Worm (Caenorhabditis elegans) whole organism, L4 larva: ENCODE data around the gene nas-31.

ENCODE experiments used
- D1046.2 ChIP-seq: fragments of 200-800 bp; sonication (Bioruptor generic); IDR thresholded peaks from 2 replicates; pipeline ENCODE4 v1.3.6; 2022; ENCODE audit warnings: missing genetic modification characterization, missing compliant biosample characterization
- F10B5.3 ChIP-seq: sonication (generic microtip); optimal IDR thresholded peaks from 2 replicates; lab custom pipeline; 2016; ENCODE audit warnings: mild to moderate bottlenecking, missing genetic modification characterization, missing compliant biosample characterization
- F44E2.7 ChIP-seq: fragments of 200-800 bp; sonication (Bioruptor generic); IDR thresholded peaks from 2 replicates; pipeline ENCODE4 v2.1.2; 2022; ENCODE audit warnings: missing genetic modification characterization, missing compliant biosample characterization
- T26A8.4 ChIP-seq: fragments of 200-800 bp; sonication (Bioruptor generic); IDR thresholded peaks from 2 replicates; pipeline ENCODE4 v1.3.6; 2022; ENCODE audit warnings: missing genetic modification characterization, missing compliant biosample characterization
- aly-2 ChIP-seq: sonication (generic microtip); optimal IDR thresholded peaks from 2 replicates; lab custom pipeline; 2018; ENCODE audit warnings: missing biosample characterization, missing genetic modification characterization
- ama-1 ChIP-seq: fragments of 150-350 bp; optimal IDR thresholded peaks from 2 replicates; lab custom pipeline; 2014; ENCODE audit warnings: inconsistent platforms, mixed read lengths
- ceh-28 ChIP-seq: fragments of 150-350 bp; optimal IDR thresholded peaks from 2 replicates; lab custom pipeline; 2014; ENCODE audit warnings: missing biosample characterization, missing genetic modification reagents, missing genetic modification characterization
- ces-1 ChIP-seq: fragments of 150-350 bp; sonication (generic microtip); optimal IDR thresholded peaks from 4 replicates; lab custom pipeline; 2014; ENCODE audit warnings: missing biosample characterization, missing genetic modification reagents, missing genetic modification characterization
- ctbp-1 ChIP-seq: fragments of 200-800 bp; sonication (Bioruptor generic); IDR thresholded peaks from 2 replicates; pipeline ENCODE4 v1.3.6; 2022; ENCODE audit warnings: missing genetic modification reagents, missing genetic modification characterization, missing compliant biosample characterization
- daf-12 ChIP-seq: fragments of 150-350 bp; optimal IDR thresholded peaks from 2 replicates; lab custom pipeline; 2014; ENCODE audit warnings: missing biosample characterization, missing genetic modification reagents, missing genetic modification characterization
- daf-16 ChIP-seq, 3 experiments: sonication (generic microtip); optimal IDR thresholded peaks; 2 replicates each; lab custom pipeline; 2016 to 2017; ENCODE audit warnings: missing genetic modification characterization in 3 of 3, missing genetic modification reagents in 3 of 3, mild to moderate bottlenecking in 2 of 3, missing compliant biosample characterization in 2 of 3, missing biosample characterization in 1 of 3, moderate library complexity in 1 of 3
- daf-8 ChIP-seq: fragments of 200-800 bp; sonication (Bioruptor generic); IDR thresholded peaks from 2 replicates; pipeline ENCODE4 v1.3.6; 2022; ENCODE audit warnings: missing genetic modification characterization, missing compliant biosample characterization
- dmd-6 ChIP-seq: fragments of 200-800 bp; sonication (Bioruptor generic); IDR thresholded peaks from 2 replicates; pipeline ENCODE4 v1.3.6; 2022; ENCODE audit warnings: missing genetic modification reagents, missing genetic modification characterization, missing compliant biosample characterization
- dve-1 ChIP-seq: sonication (generic microtip); optimal IDR thresholded peaks from 2 replicates; lab custom pipeline; 2017; ENCODE audit warnings: antibody characterized with exemption, mild to moderate bottlenecking, missing genetic modification characterization, missing compliant biosample characterization; ENCODE audit not compliant: insufficient read depth
- egl-43 ChIP-seq: fragments of 200-800 bp; sonication (Bioruptor generic); IDR thresholded peaks from 2 replicates; pipeline ENCODE4 v1.3.6; 2022; ENCODE audit warnings: missing genetic modification reagents, missing genetic modification characterization, missing compliant biosample characterization
- hlh-11 ChIP-seq: fragments of 200-800 bp; sonication (Bioruptor generic); optimal IDR thresholded peaks from 2 replicates; lab custom pipeline; 2018; ENCODE audit warnings: mild to moderate bottlenecking, missing genetic modification characterization, missing compliant biosample characterization
- hlh-30 ChIP-seq: sonication (generic microtip); optimal IDR thresholded peaks from 2 replicates; lab custom pipeline; 2017; ENCODE audit warnings: antibody characterized with exemption, mild to moderate bottlenecking, missing genetic modification characterization, missing compliant biosample characterization; ENCODE audit not compliant: insufficient read depth
- lin-1 ChIP-seq: fragments of 200-800 bp; sonication (Bioruptor generic); IDR thresholded peaks from 2 replicates; pipeline ENCODE4 v1.3.6; 2022; ENCODE audit warnings: missing genetic modification reagents, missing genetic modification characterization, missing compliant biosample characterization
- lin-15B ChIP-seq: fragments of 150-350 bp; sonication (generic microtip); optimal IDR thresholded peaks from 3 replicates; lab custom pipeline; 2014; ENCODE audit warnings: missing biosample characterization, missing genetic modification characterization
- lin-29 ChIP-seq: fragments of 200-800 bp; sonication (Bioruptor generic); IDR thresholded peaks from 2 replicates; pipeline ENCODE4 v1.3.6; 2022; ENCODE audit warnings: missing genetic modification reagents, missing genetic modification characterization, missing compliant biosample characterization
- lir-3 ChIP-seq: sonication (generic microtip); optimal IDR thresholded peaks from 2 replicates; lab custom pipeline; 2016; ENCODE audit warnings: mild to moderate bottlenecking, missing genetic modification characterization, missing compliant biosample characterization
- mdl-1 ChIP-seq, 2 experiments: fragments of 150-350 bp in 1 of 2; sonication (generic microtip) in 1 of 2; optimal IDR thresholded peaks; 2 replicates each; lab custom pipeline; 2014 to 2017; ENCODE audit warnings: missing biosample characterization in 2 of 2, missing genetic modification characterization in 2 of 2
- mep-1 ChIP-seq: fragments of 150-350 bp; sonication (generic microtip); optimal IDR thresholded peaks from 3 replicates; lab custom pipeline; 2014; ENCODE audit warnings: missing biosample characterization, missing genetic modification characterization
- mxl-2 ChIP-seq: fragments of 200-800 bp; sonication (Bioruptor generic); conservative IDR thresholded peaks from 2 replicates; pipeline ENCODE4 v1.3.6; 2022; ENCODE audit warnings: missing genetic modification reagents, missing genetic modification characterization, missing compliant biosample characterization
- mxl-3 ChIP-seq: fragments of 200-800 bp; sonication (Bioruptor generic); optimal IDR thresholded peaks from 2 replicates; lab custom pipeline; 2018; ENCODE audit warnings: mild to moderate bottlenecking, missing genetic modification characterization, missing compliant biosample characterization
- nhr-10 ChIP-seq: fragments of 150-350 bp; optimal IDR thresholded peaks from 2 replicates; lab custom pipeline; 2014; ENCODE audit warnings: missing biosample characterization, missing genetic modification characterization
- nhr-102 ChIP-seq: sonication (generic microtip); optimal IDR thresholded peaks from 2 replicates; lab custom pipeline; 2016; ENCODE audit warnings: mild to moderate bottlenecking, missing genetic modification characterization, moderate library complexity, missing compliant biosample characterization
- nhr-11 ChIP-seq: fragments of 150-350 bp; optimal IDR thresholded peaks from 2 replicates; lab custom pipeline; 2014; ENCODE audit warnings: missing biosample characterization, missing genetic modification characterization
- nhr-25 ChIP-seq: sonication (generic microtip); optimal IDR thresholded peaks from 2 replicates; lab custom pipeline; 2017; ENCODE audit warnings: missing genetic modification characterization, mild to moderate bottlenecking, missing compliant biosample characterization, antibody characterized with exemption, moderate library complexity, borderline replicate concordance; ENCODE audit not compliant: insufficient read depth
- nhr-28 ChIP-seq: fragments of 150-350 bp; optimal IDR thresholded peaks from 2 replicates; lab custom pipeline; 2014; ENCODE audit warnings: missing biosample characterization, missing genetic modification characterization
- php-3 ChIP-seq: fragments of 200-800 bp; sonication (Bioruptor generic); IDR thresholded peaks from 2 replicates; pipeline ENCODE4 v1.3.6; 2022; ENCODE audit warnings: missing genetic modification reagents, missing genetic modification characterization, missing compliant biosample characterization
- pqm-1 ChIP-seq: sonication (generic microtip); optimal IDR thresholded peaks from 2 replicates; lab custom pipeline; 2017; ENCODE audit warnings: missing biosample characterization, missing genetic modification characterization
- set-16 ChIP-seq: fragments of 200-800 bp; sonication (Bioruptor generic); IDR thresholded peaks from 2 replicates; pipeline ENCODE4 v1.3.6; 2022; ENCODE audit warnings: missing genetic modification reagents, missing genetic modification characterization, missing compliant biosample characterization
- spr-3 ChIP-seq: fragments of 200-800 bp; sonication (Bioruptor generic); optimal IDR thresholded peaks from 2 replicates; lab custom pipeline; 2018; ENCODE audit warnings: mild to moderate bottlenecking, missing genetic modification characterization, missing compliant biosample characterization
- tag-97 ChIP-seq: fragments of 200-800 bp; sonication (Bioruptor generic); IDR thresholded peaks from 2 replicates; pipeline ENCODE4 v1.3.6; 2022; ENCODE audit warnings: missing genetic modification characterization, missing compliant biosample characterization
- zfp-2 ChIP-seq: sonication (generic microtip); optimal IDR thresholded peaks from 2 replicates; lab custom pipeline; 2016; ENCODE audit warnings: mild to moderate bottlenecking, missing genetic modification characterization, missing compliant biosample characterization
- zip-11 ChIP-seq: fragments of 200-800 bp; sonication (Bioruptor generic); IDR thresholded peaks from 2 replicates; pipeline ENCODE4 v1.3.6; 2022; ENCODE audit warnings: missing genetic modification characterization, missing compliant biosample characterization
- ztf-7 ChIP-seq: fragments of 150-350 bp; optimal IDR thresholded peaks from 2 replicates; lab custom pipeline; 2014; ENCODE audit warnings: missing biosample characterization, missing genetic modification characterization

nas-31 gene

ce11 chrV:10871457-10871861, 50.2 kb downstream of the nas-31 start (continued):
- peak; percentile 25 for TF ChIP-seq ces-1 (GFP tag; lab: Kevin White, UChicago)
- TF ChIP-seq ama-1 (lab: Kevin White, UChicago): no peak
- TF ChIP-seq T26A8.4 (GFP tag; lab: Robert Waterston, UW): no peak
- no peak for TF ChIP-seq pqm-1 (tag; lab: Kevin White, UChicago)
- TF ChIP-seq lin-1 (GFP tag; lab: Robert Waterston, UW): no peak
- peak; percentile 59 for TF ChIP-seq nhr-10 (tag; lab: Kevin White, UChicago)
- TF ChIP-seq zip-11 (GFP tag; lab: Robert Waterston, UW): no peak
- TF ChIP-seq F10B5.3 (tag; lab: Kevin White, UChicago): no peak
- no peak for TF ChIP-seq egl-43 (GFP tag; lab: Robert Waterston, UW)
- no peak for TF ChIP-seq daf-8 (GFP tag; lab: Robert Waterston, UW)
- TF ChIP-seq tag-97 (GFP tag; lab: Robert Waterston, UW): no peak
- TF ChIP-seq lir-3: no peak
- peak; percentile 60; the same call in 1 of the 2 replicates for TF ChIP-seq set-16 (GFP tag; lab: Robert Waterston, UW)
- no peak for TF ChIP-seq ztf-7 (tag; lab: Kevin White, UChicago)
- TF ChIP-seq lin-15B (tag; lab: Kevin White, UChicago): no peak
- no peak for TF ChIP-seq daf-12 (tag; lab: Kevin White, UChicago)
- peak; percentile 90 for TF ChIP-seq nhr-28
- peak; percentile 81 to 98 for TF ChIP-seq mdl-1 (tag; optimal IDR thresholded peaks at IDR 0.05; lab: Kevin White, UChicago)
- TF ChIP-seq zfp-2 (tag; lab: Kevin White, UChicago): no peak
- TF ChIP-seq D1046.2 (GFP tag; lab: Robert Waterston, UW): no peak
- TF ChIP-seq php-3 (GFP tag; lab: Robert Waterston, UW): no peak
- no peak for TF ChIP-seq spr-3 (GFP tag; lab: Kevin White, UChicago)
- peak; percentile 99 for TF ChIP-seq hlh-30 (tag; lab: Kevin White, UChicago)
- TF ChIP-seq F44E2.7 (GFP tag; lab: Robert Waterston, UW): no peak
- TF ChIP-seq nhr-11: peak; percentile 88
- peak; percentile 17 for TF ChIP-seq nhr-102 (tag; lab: Kevin White, UChicago)
- TF ChIP-seq aly-2 (tag; lab: Kevin White, UChicago): no peak
- peak; percentile 89 for TF ChIP-seq mep-1 (tag; lab: Kevin White, UChicago)
- no peak for TF ChIP-seq nhr-25 (tag; lab: Kevin White, UChicago)
- TF ChIP-seq ceh-28: peak; percentile 20

ce11 chrV:10870050-10870449, 51.6 kb downstream of the nas-31 start:
- peak; percentile 74 for TF ChIP-seq hlh-30 (tag; lab: Kevin White, UChicago)
- no peak for TF ChIP-seq mxl-2 (GFP tag; lab: Robert Waterston, UW)
- peak; percentile 12 for TF ChIP-seq pqm-1 (tag; lab: Kevin White, UChicago)
- no peak for TF ChIP-seq daf-16 (GFP tag; optimal IDR thresholded peaks at IDR 0.05; lab: Kevin White, UChicago)
- peak; percentile 18 for TF ChIP-seq daf-16 (tag; optimal IDR thresholded peaks at IDR 0.05; lab: Kevin White, UChicago)
- peak; percentile 2 for TF ChIP-seq nhr-28
- TF ChIP-seq dve-1: peak; percentile 36
- no peak for TF ChIP-seq ama-1 (lab: Kevin White, UChicago)
- no peak for TF ChIP-seq lin-29
- peak; percentile 2 for TF ChIP-seq mxl-3 (GFP tag; lab: Kevin White, UChicago)
- peak; percentile 72 for TF ChIP-seq hlh-11 (tag; lab: Kevin White, UChicago)
- TF ChIP-seq ctbp-1: peak; percentile 22; the same call in 1 of the 2 replicates
- peak; percentile 66 for TF ChIP-seq dmd-6 (GFP tag; lab: Robert Waterston, UW)
- TF ChIP-seq, all 104 proteins: peak for 9
